Worm (Caenorhabditis elegans) whole organism, L1 larva: ENCODE measurements around the gene Y49E10.21.
A peak's percentile ranks its signal among the peaks of the same experiment; 100 is the strongest.

Experiments used
- C04F5.9 ChIP-seq: sonication (generic microtip); optimal IDR thresholded peaks from 2 replicates; lab custom pipeline; 2016; ENCODE audit warnings: missing genetic modification characterization, missing compliant biosample characterization
- C34B4.2 ChIP-seq: sonication (generic microtip); optimal IDR thresholded peaks from 2 replicates; lab custom pipeline; 2017; ENCODE audit warnings: mild to moderate bottlenecking, missing genetic modification characterization, missing compliant biosample characterization
- aly-2 ChIP-seq: fragments of 150-350 bp; optimal IDR thresholded peaks from 2 replicates; lab custom pipeline; 2014; ENCODE audit warnings: missing biosample characterization, missing genetic modification characterization
- ama-1 ChIP-seq: fragments of 150-350 bp; optimal IDR thresholded peaks from 2 replicates; lab custom pipeline; 2014
- blmp-1 ChIP-seq: fragments of 150-350 bp; optimal IDR thresholded peaks from 2 replicates; lab custom pipeline; 2014; ENCODE audit warnings: missing biosample characterization, missing genetic modification characterization
- ceh-8 ChIP-seq: fragments of 200-800 bp; sonication (Bioruptor generic); optimal IDR thresholded peaks from 2 replicates; lab custom pipeline; 2018; ENCODE audit warnings: mild to moderate bottlenecking, missing genetic modification characterization, moderate library complexity, missing compliant biosample characterization
- ceh-88 ChIP-seq: fragments of 200-800 bp; sonication (Bioruptor generic); IDR thresholded peaks from 2 replicates; pipeline ENCODE4 v1.3.6; 2022; ENCODE audit warnings: missing genetic modification characterization, missing compliant biosample characterization
- ceh-90 ChIP-seq: sonication (generic microtip); optimal IDR thresholded peaks from 2 replicates; lab custom pipeline; 2016; ENCODE audit warnings: missing genetic modification characterization, missing compliant biosample characterization
- dpl-1 ChIP-seq, 3 experiments: fragments of 150-350 bp in 2 of 3; sonication (generic microtip) in 1 of 3; optimal IDR thresholded peaks; 2 replicates each; lab custom pipeline; 2014 to 2017; ENCODE audit warnings: missing biosample characterization in 3 of 3, missing genetic modification characterization in 3 of 3, missing genetic modification reagents in 3 of 3
- efl-1 ChIP-seq, 4 experiments: fragments of 150-350 bp; optimal IDR thresholded peaks in 3 of 4; peaks in 1 of 4; 1 replicate in 1 of 4; 2 replicates in 3 of 4; lab custom pipeline; 2014; ENCODE audit warnings: missing biosample characterization in 2 of 4, missing genetic modification characterization in 2 of 4, missing genetic modification reagents in 2 of 4
- egl-27 ChIP-seq, 2 experiments: fragments of 150-350 bp in 1 of 2; sonication (generic microtip); optimal IDR thresholded peaks; 3 replicates each; lab custom pipeline; 2017 to 2018; ENCODE audit warnings: missing biosample characterization in 2 of 2, missing genetic modification characterization in 2 of 2, missing genetic modification reagents in 2 of 2
- elt-3 ChIP-seq, 6 experiments: fragments of 150-350 bp in 1 of 6; sonication (generic microtip); optimal IDR thresholded peaks; 2 replicates each; lab custom pipeline; 2017 to 2018; ENCODE audit warnings: missing biosample characterization in 6 of 6, missing genetic modification characterization in 6 of 6, inconsistent platforms in 1 of 6
- fkh-10 ChIP-seq: sonication (generic microtip); optimal IDR thresholded peaks from 2 replicates; lab custom pipeline; 2017; ENCODE audit warnings: missing biosample characterization, missing genetic modification reagents, missing genetic modification characterization
- fkh-8 ChIP-seq: sonication (generic microtip); optimal IDR thresholded peaks from 2 replicates; lab custom pipeline; 2016; ENCODE audit warnings: mild to moderate bottlenecking, missing genetic modification characterization, missing compliant biosample characterization
- hlh-17 ChIP-seq: fragments of 200-800 bp; sonication (Bioruptor generic); optimal IDR thresholded peaks from 2 replicates; lab custom pipeline; 2018; ENCODE audit warnings: missing genetic modification characterization, mild to moderate bottlenecking, missing compliant biosample characterization, moderate library complexity, borderline replicate concordance
- hpl-2 ChIP-seq: fragments of 150-350 bp; optimal IDR thresholded peaks from 2 replicates; lab custom pipeline; 2014; ENCODE audit warnings: missing biosample characterization, missing genetic modification reagents, missing genetic modification characterization
- irx-1 ChIP-seq: sonication (generic microtip); optimal IDR thresholded peaks from 2 replicates; lab custom pipeline; 2016; ENCODE audit warnings: missing genetic modification characterization, missing compliant biosample characterization
- isw-1 ChIP-seq: fragments of 200-800 bp; sonication (Bioruptor generic); IDR thresholded peaks from 2 replicates; pipeline ENCODE4 v1.3.6; 2022; ENCODE audit warnings: missing genetic modification characterization, missing compliant biosample characterization
- jun-1 ChIP-seq: fragments of 150-350 bp; optimal IDR thresholded peaks from 2 replicates; lab custom pipeline; 2014; ENCODE audit warnings: missing biosample characterization, missing genetic modification reagents, missing genetic modification characterization
- lin-15B ChIP-seq: fragments of 150-350 bp; sonication (generic microtip); optimal IDR thresholded peaks from 3 replicates; lab custom pipeline; 2014; ENCODE audit warnings: missing biosample characterization, missing genetic modification characterization
- lsy-2 ChIP-seq, 2 experiments: fragments of 150-350 bp; optimal IDR thresholded peaks; 2 replicates each; lab custom pipeline; 2014; ENCODE audit warnings: missing biosample characterization in 2 of 2, missing genetic modification characterization in 2 of 2
- mef-2 ChIP-seq: fragments of 150-350 bp; optimal IDR thresholded peaks from 2 replicates; lab custom pipeline; 2014; ENCODE audit warnings: missing biosample characterization, missing genetic modification characterization
- nhr-19 ChIP-seq: fragments of 200-800 bp; sonication (Bioruptor generic); conservative IDR thresholded peaks from 2 replicates; pipeline ENCODE4 v1.3.6; 2022; ENCODE audit warnings: missing genetic modification characterization, missing compliant biosample characterization
- nhr-28 ChIP-seq: fragments of 150-350 bp; optimal IDR thresholded peaks from 2 replicates; lab custom pipeline; 2014; ENCODE audit warnings: missing biosample characterization, missing genetic modification characterization
- nhr-47 ChIP-seq: sonication (generic microtip); optimal IDR thresholded peaks from 2 replicates; lab custom pipeline; 2016; ENCODE audit warnings: mild to moderate bottlenecking, missing genetic modification characterization, moderate library complexity, missing compliant biosample characterization
- nhr-76 ChIP-seq: sonication (generic microtip); optimal IDR thresholded peaks from 2 replicates; lab custom pipeline; 2017; ENCODE audit warnings: missing biosample characterization, missing genetic modification characterization
- nhr-77 ChIP-seq: fragments of 150-350 bp; optimal IDR thresholded peaks from 2 replicates; lab custom pipeline; 2014; ENCODE audit warnings: missing biosample characterization, missing genetic modification characterization
- nhr-85 ChIP-seq: sonication (generic microtip); peaks from one replicate; lab custom pipeline; 2016; ENCODE audit warnings: missing genetic modification characterization, inconsistent platforms, missing compliant biosample characterization
- nhr-90 ChIP-seq: sonication (generic microtip); optimal IDR thresholded peaks from 2 replicates; lab custom pipeline; 2016; ENCODE audit warnings: mild to moderate bottlenecking, missing genetic modification characterization, missing compliant biosample characterization; ENCODE audit not compliant: poor library complexity
- pag-3 ChIP-seq: sonication (generic microtip); optimal IDR thresholded peaks from 2 replicates; lab custom pipeline; 2017; ENCODE audit warnings: missing genetic modification characterization, mild to moderate bottlenecking, missing compliant biosample characterization, antibody characterized with exemption, borderline replicate concordance; ENCODE audit not compliant: insufficient read depth
- pax-3 ChIP-seq: fragments of 200-800 bp; sonication (Bioruptor generic); optimal IDR thresholded peaks from 2 replicates; lab custom pipeline; 2018; ENCODE audit warnings: mild to moderate bottlenecking, missing genetic modification characterization, moderate library complexity, missing compliant biosample characterization
- pqm-1 ChIP-seq: sonication (generic microtip); optimal IDR thresholded peaks from 3 replicates; lab custom pipeline; 2017; ENCODE audit warnings: missing biosample characterization, missing genetic modification characterization
- snpc-4 ChIP-seq: fragments of 150-350 bp; optimal IDR thresholded peaks from 2 replicates; lab custom pipeline; 2014; ENCODE audit warnings: missing biosample characterization, missing genetic modification characterization
- sup-37 ChIP-seq: fragments of 200-800 bp; sonication (Bioruptor generic); optimal IDR thresholded peaks from 2 replicates; lab custom pipeline; 2018; ENCODE audit warnings: mild to moderate bottlenecking, missing genetic modification characterization, missing compliant biosample characterization
- swsn-7 ChIP-seq: sonication (generic microtip); optimal IDR thresholded peaks from 2 replicates; lab custom pipeline; 2016; ENCODE audit warnings: missing genetic modification characterization, missing compliant biosample characterization
- unc-62 ChIP-seq: fragments of 150-350 bp; optimal IDR thresholded peaks from 2 replicates; lab custom pipeline; 2014; ENCODE audit warnings: missing biosample characterization, missing genetic modification reagents, missing genetic modification characterization
- vab-15 ChIP-seq: sonication (generic microtip); optimal IDR thresholded peaks from 2 replicates; lab custom pipeline; 2017; ENCODE audit warnings: missing genotype, mild to moderate bottlenecking, missing genetic modification characterization, missing compliant biosample characterization
- xbp-1 ChIP-seq: sonication (generic microtip); optimal IDR thresholded peaks from 2 replicates; lab custom pipeline; 2016; ENCODE audit warnings: missing genetic modification characterization, missing compliant biosample characterization
- ztf-11 ChIP-seq, 2 experiments: sonication (generic microtip); optimal IDR thresholded peaks; 2 replicates each; lab custom pipeline; 2016 to 2017; ENCODE audit warnings: missing genetic modification characterization in 2 of 2, missing biosample characterization in 1 of 2, missing compliant biosample characterization in 1 of 2
- ztf-4 ChIP-seq: fragments of 150-350 bp; optimal IDR thresholded peaks from 2 replicates; lab custom pipeline; 2014; ENCODE audit warnings: missing biosample characterization, missing genetic modification characterization

The Y49E10.21 gene

ce11 chrIII:12411059-12411458 lies 46.3 kb upstream of the Y49E10.21 start:
- TF ChIP-seq isw-1 = no peak
- no peak for TF ChIP-seq hlh-17 (GFP tag; lab: Kevin White, UChicago)
- no peak for TF ChIP-seq hpl-2 (GFP tag; lab: Kevin White, UChicago)

ce11 chrIII:12411668-12412067 lies 45.7 kb upstream of the Y49E10.21 start:
- TF ChIP-seq ceh-88 = no peak
- no peak for TF ChIP-seq ztf-11 (tag; optimal IDR thresholded peaks at IDR 0.05; lab: Kevin White, UChicago)
- no peak for TF ChIP-seq nhr-47 (tag; lab: Kevin White, UChicago)
- no peak for TF ChIP-seq mef-2

ce11 chrIII:12414533-12414932 lies 42.9 kb upstream of the Y49E10.21 start:
- no peak for TF ChIP-seq efl-1 (optimal IDR thresholded peaks at IDR 0.05; lab: Kevin White, UChicago)
- peak in 1 of 2 experiments; percentile 81 for TF ChIP-seq efl-1 (GFP tag; optimal IDR thresholded peaks at IDR 0.05 in 1 of 2; lab: Kevin White, UChicago)
- no peak for TF ChIP-seq ceh-8 (GFP tag; lab: Kevin White, UChicago)
- TF ChIP-seq aly-2 (tag; lab: Kevin White, UChicago) = no peak

- no peak for TF ChIP-seq C04F5.9 (tag; lab: Kevin White, UChicago)
- no peak for TF ChIP-seq ceh-8 (GFP tag; lab: Kevin White, UChicago)
- TF ChIP-seq ceh-88 = no peak
- no peak for TF ChIP-seq nhr-76 (tag; lab: Kevin White, UChicago)
- no peak for TF ChIP-seq xbp-1
- TF ChIP-seq nhr-19 (GFP tag; lab: Robert Waterston, UW) = no peak
- no peak for TF ChIP-seq nhr-47 (tag; lab: Kevin White, UChicago)
- TF ChIP-seq snpc-4 (tag; lab: Kevin White, UChicago) = no peak
- TF ChIP-seq elt-3 (tag; optimal IDR thresholded peaks at IDR 0.05; lab: Kevin White, UChicago) = no peak
- TF ChIP-seq sup-37 (GFP tag; lab: Kevin White, UChicago) = no peak
- no peak for TF ChIP-seq C34B4.2 (tag; lab: Kevin White, UChicago)
- no peak for TF ChIP-seq vab-15 (tag; lab: Kevin White, UChicago)
Observed at ce11 chrIII:12420256-12420655, 37.1 kb upstream of the Y49E10.21 start.

DNA sequence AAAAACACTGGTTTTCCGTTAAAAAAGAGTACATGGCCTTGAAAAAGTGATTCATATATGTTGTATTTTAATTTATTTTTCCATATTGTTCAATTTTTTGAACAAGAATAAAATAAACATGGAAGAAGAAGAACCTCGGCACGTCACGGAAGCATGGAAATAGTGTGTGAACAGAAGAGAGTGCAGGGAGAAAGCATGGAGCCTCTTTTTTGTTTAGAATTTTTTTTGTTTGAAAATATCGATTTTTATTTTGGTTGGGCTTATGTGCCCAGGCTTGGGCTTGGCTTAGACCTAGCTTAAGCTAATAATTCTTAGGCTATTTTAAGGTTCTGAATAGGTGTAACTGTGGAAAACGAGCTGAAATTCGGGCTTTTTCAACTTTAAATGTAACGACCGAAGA lies 35.7 kb upstream of the Y49E10.21 start, which contains the start of gene tat-1:
TSS of gene tat-1 (minus strand) at position 11 of the 400 bp plus-strand sequence.
- TF ChIP-seq dpl-1 (GFP tag; optimal IDR thresholded peaks at IDR 0.05; lab: Kevin White, UChicago) = peak in 1 of 3 experiments; percentile 24
- peak in 1 of 2 experiments; percentile 2 for TF ChIP-seq lsy-2 (tag; optimal IDR thresholded peaks at IDR 0.05; lab: Kevin White, UChicago)
- TF ChIP-seq nhr-85 (tag; lab: Kevin White, UChicago) = peak; percentile 16
- no peak for TF ChIP-seq efl-1 (optimal IDR thresholded peaks at IDR 0.05; lab: Kevin White, UChicago)
- peak; percentile 23 to 33 for TF ChIP-seq efl-1 (GFP tag; optimal IDR thresholded peaks at IDR 0.05 in 1 of 2; lab: Kevin White, UChicago)
- TF ChIP-seq hlh-17 (GFP tag; lab: Kevin White, UChicago) = no peak
- no peak for TF ChIP-seq C34B4.2 (tag; lab: Kevin White, UChicago)
- TF ChIP-seq, all 84 proteins: peak for 4

DNA sequence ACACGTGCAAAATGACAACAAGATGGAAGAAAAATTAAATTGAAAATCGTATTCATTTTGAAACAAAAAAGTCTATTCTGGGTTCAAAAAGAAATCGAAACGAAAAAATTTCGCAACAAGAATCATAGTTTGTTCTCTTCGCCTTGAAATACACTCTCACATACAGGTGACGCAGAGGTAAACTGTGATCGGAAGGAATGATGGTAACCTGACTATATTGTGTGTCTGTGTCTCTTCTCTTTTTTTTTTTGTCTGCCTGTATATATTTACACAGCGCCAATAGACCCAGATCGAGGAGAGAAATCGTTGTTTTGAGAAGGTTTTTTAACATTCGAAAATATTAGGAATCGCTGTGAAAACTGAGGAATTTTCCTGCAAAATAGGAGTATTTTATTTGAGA lies 33.3 kb upstream of the Y49E10.21 start:
- TF ChIP-seq nhr-90 (tag; lab: Kevin White, UChicago) = no peak
- no peak for TF ChIP-seq nhr-76 (tag; lab: Kevin White, UChicago)
- TF ChIP-seq vab-15 (tag; lab: Kevin White, UChicago) = no peak
- no peak for TF ChIP-seq egl-27 (tag; optimal IDR thresholded peaks at IDR 0.05; lab: Kevin White, UChicago)
- no peak for TF ChIP-seq lin-15B (tag; lab: Kevin White, UChicago)
- TF ChIP-seq nhr-28 = no peak
- TF ChIP-seq dpl-1 (GFP tag; optimal IDR thresholded peaks at IDR 0.05; lab: Kevin White, UChicago) = peak in 2 of 3 experiments; percentile 29 to 31
- TF ChIP-seq blmp-1 (tag; lab: Kevin White, UChicago) = peak; percentile 78
- TF ChIP-seq pag-3 = no peak
- TF ChIP-seq swsn-7 (tag; lab: Kevin White, UChicago) = no peak
- no peak for TF ChIP-seq fkh-10
- no peak for TF ChIP-seq ceh-8 (GFP tag; lab: Kevin White, UChicago)
- TF ChIP-seq ama-1 (lab: Kevin White, UChicago) = no peak
- TF ChIP-seq aly-2 (tag; lab: Kevin White, UChicago) = no peak
- TF ChIP-seq ceh-90 (tag; lab: Kevin White, UChicago) = no peak
- TF ChIP-seq pax-3 (tag; lab: Kevin White, UChicago) = no peak
- no peak for TF ChIP-seq ztf-4 (tag; lab: Kevin White, UChicago)
- peak; percentile 11 for TF ChIP-seq jun-1 (tag; lab: Kevin White, UChicago)
- no peak for TF ChIP-seq irx-1 (tag; lab: Kevin White, UChicago)
- TF ChIP-seq unc-62 (GFP tag; lab: Kevin White, UChicago) = no peak
- no peak for TF ChIP-seq fkh-8 (tag; lab: Kevin White, UChicago)
- no peak for TF ChIP-seq nhr-85 (tag; lab: Kevin White, UChicago)
- TF ChIP-seq lsy-2 (tag; optimal IDR thresholded peaks at IDR 0.05; lab: Kevin White, UChicago) = peak in 1 of 2 experiments; percentile 57
- TF ChIP-seq ceh-88 = no peak
- peak; percentile 46 for TF ChIP-seq nhr-77 (tag; lab: Kevin White, UChicago)
- TF ChIP-seq pqm-1 (tag; lab: Kevin White, UChicago) = no peak
